Fruit fly (Drosophila melanogaster) S2 (cell line): ENCODE results near the gene CG10252.

ENCODE experiments used
- CG8478 ChIP-seq: fragments of >200 bp; optimal IDR thresholded peaks from 2 replicates; lab custom pipeline; 2018
- CTCF ChIP-seq, 2 experiments: fragments of >200 bp; optimal IDR thresholded peaks; 2 replicates each; lab custom pipeline; 2018

DNA sequence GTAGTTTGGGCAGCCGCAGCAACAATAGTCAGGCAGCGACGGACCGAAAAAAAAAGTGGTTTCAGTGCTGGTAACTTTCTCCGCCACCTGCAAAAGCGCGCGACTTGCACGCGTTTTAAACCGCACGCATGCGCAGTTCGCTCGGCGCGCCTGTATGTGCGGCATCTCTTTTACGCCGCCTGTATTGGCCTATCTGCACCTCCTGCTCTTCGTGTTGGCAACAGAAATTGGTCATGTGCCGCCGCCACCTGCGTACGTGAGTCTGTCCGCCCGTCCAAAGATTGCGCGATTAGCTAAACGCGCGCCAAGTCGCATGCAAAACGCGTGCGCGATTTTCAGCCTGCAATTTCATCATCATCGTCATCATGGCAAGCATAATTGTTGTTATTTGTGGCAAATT lies 39.6 kb upstream of the CG10252 start:
- TF ChIP-seq CTCF (optimal IDR thresholded peaks at IDR 0.05; lab: Kevin White, UChicago): no peak
- TF ChIP-seq CG8478: no peak
